Fruit fly (Drosophila melanogaster) whole organism, pupa: ENCODE data around the gene ClC-c.

Source experiments
- CG10348 ChIP-seq: fragments of 200-800 bp; sonication (Bioruptor generic); IDR thresholded peaks from 2 replicates; pipeline ENCODE4 v1.3.6; 2022; ENCODE audit warnings: missing biosample characterization, missing genetic modification characterization
- CG12605 ChIP-seq: fragments of 200-800 bp; sonication (Bioruptor generic); IDR thresholded peaks from 2 replicates; pipeline ENCODE4 v1.3.6; 2022; ENCODE audit warnings: missing biosample characterization, missing genetic modification characterization
- CG13204 ChIP-seq: fragments of 200-800 bp; sonication (Bioruptor generic); optimal IDR thresholded peaks from 2 replicates; lab custom pipeline; 2018; ENCODE audit warnings: missing biosample characterization, mild to moderate bottlenecking, missing genetic modification characterization, moderate library complexity
- CG14655 ChIP-seq: fragments of 200-800 bp; sonication (Bioruptor generic); optimal IDR thresholded peaks from 3 replicates; lab custom pipeline; 2017; ENCODE audit warnings: mild to moderate bottlenecking, missing biosample characterization, missing genetic modification reagents, missing genetic modification characterization
- CG15710 ChIP-seq: fragments of 200-800 bp; sonication (Bioruptor generic); optimal IDR thresholded peaks from 2 replicates; lab custom pipeline; 2018; ENCODE audit warnings: missing biosample characterization, mild to moderate bottlenecking, missing genetic modification characterization, moderate library complexity
- CG17806 ChIP-seq: fragments of 200-800 bp; sonication (Bioruptor generic); optimal IDR thresholded peaks from 2 replicates; lab custom pipeline; 2018; ENCODE audit warnings: missing biosample characterization, mild to moderate bottlenecking, missing genetic modification characterization, moderate library complexity
- CG32121 ChIP-seq: fragments of 200-800 bp; sonication (Bioruptor generic); IDR thresholded peaks from 2 replicates; pipeline ENCODE4 v1.3.6; 2022; ENCODE audit warnings: missing biosample characterization, missing genetic modification characterization
- CG34367 ChIP-seq: fragments of 200-800 bp; sonication (Bioruptor generic); optimal IDR thresholded peaks from 2 replicates; lab custom pipeline; 2018; ENCODE audit warnings: missing biosample characterization, mild to moderate bottlenecking, missing genetic modification characterization
- CG4496 ChIP-seq: fragments of 200-800 bp; sonication (Bioruptor generic); IDR thresholded peaks from 3 replicates; pipeline ENCODE4 v1.3.6; 2022; ENCODE audit warnings: missing biosample characterization, missing genetic modification characterization
- CG8159 ChIP-seq: fragments of 200-800 bp; sonication (Bioruptor generic); optimal IDR thresholded peaks from 3 replicates; lab custom pipeline; 2018; ENCODE audit warnings: missing biosample characterization, mild to moderate bottlenecking, missing genetic modification characterization, moderate library complexity
- CG8301 ChIP-seq: fragments of 200-800 bp; sonication (Bioruptor generic); optimal IDR thresholded peaks from 2 replicates; lab custom pipeline; 2018; ENCODE audit warnings: missing biosample characterization, mild to moderate bottlenecking, missing genetic modification characterization
- CG9948 ChIP-seq: fragments of 200-800 bp; sonication (Bioruptor generic); optimal IDR thresholded peaks from 2 replicates; lab custom pipeline; 2018; ENCODE audit warnings: missing biosample characterization, mild to moderate bottlenecking, missing genetic modification characterization, moderate library complexity
- D1 ChIP-seq: fragments of 200-800 bp; sonication (Bioruptor generic); optimal IDR thresholded peaks from 2 replicates; lab custom pipeline; 2018; ENCODE audit warnings: missing biosample characterization, mild to moderate bottlenecking, missing genetic modification characterization, moderate library complexity
- EcR ChIP-seq: fragments of 200-800 bp; sonication (Bioruptor generic); optimal IDR thresholded peaks from 3 replicates; lab custom pipeline; 2019; ENCODE audit warnings: missing biosample characterization, missing genetic modification characterization, mild to moderate bottlenecking, moderate library complexity, missing genetic modification reagents
- Ets98B ChIP-seq: fragments of 200-800 bp; sonication (Bioruptor generic); IDR thresholded peaks from 2 replicates; pipeline ENCODE4 v1.3.6; 2022; ENCODE audit warnings: missing biosample characterization, missing genetic modification characterization
- Pif1A ChIP-seq: fragments of 200-800 bp; sonication (Bioruptor generic); optimal IDR thresholded peaks from 3 replicates; lab custom pipeline; 2016; ENCODE audit warnings: missing biosample characterization, missing genetic modification characterization
- Pif1B ChIP-seq: fragments of 200-800 bp; sonication (Bioruptor generic); optimal IDR thresholded peaks from 3 replicates; lab custom pipeline; 2016; ENCODE audit warnings: missing biosample characterization, missing genetic modification characterization
- Snoo ChIP-seq: fragments of 200-800 bp; sonication (Bioruptor generic); optimal IDR thresholded peaks from 3 replicates; lab custom pipeline; 2017; ENCODE audit warnings: missing biosample characterization, mild to moderate bottlenecking, missing genetic modification characterization, inconsistent platforms
- fd96Ca ChIP-seq: fragments of 200-800 bp; sonication (Bioruptor generic); IDR thresholded peaks from 3 replicates; pipeline ENCODE4 v1.3.6; 2022; ENCODE audit warnings: missing biosample characterization, missing genetic modification characterization
- gl ChIP-seq: fragments of 200-800 bp; sonication (Bioruptor generic); optimal IDR thresholded peaks from 2 replicates; lab custom pipeline; 2018; ENCODE audit warnings: missing biosample characterization, mild to moderate bottlenecking, missing genetic modification characterization
- rn ChIP-seq: fragments of 200-800 bp; sonication (Bioruptor generic); IDR thresholded peaks from 2 replicates; pipeline ENCODE4 v1.3.6; 2022; ENCODE audit warnings: missing biosample characterization, missing genetic modification characterization

Gene ClC-c

DNA sequence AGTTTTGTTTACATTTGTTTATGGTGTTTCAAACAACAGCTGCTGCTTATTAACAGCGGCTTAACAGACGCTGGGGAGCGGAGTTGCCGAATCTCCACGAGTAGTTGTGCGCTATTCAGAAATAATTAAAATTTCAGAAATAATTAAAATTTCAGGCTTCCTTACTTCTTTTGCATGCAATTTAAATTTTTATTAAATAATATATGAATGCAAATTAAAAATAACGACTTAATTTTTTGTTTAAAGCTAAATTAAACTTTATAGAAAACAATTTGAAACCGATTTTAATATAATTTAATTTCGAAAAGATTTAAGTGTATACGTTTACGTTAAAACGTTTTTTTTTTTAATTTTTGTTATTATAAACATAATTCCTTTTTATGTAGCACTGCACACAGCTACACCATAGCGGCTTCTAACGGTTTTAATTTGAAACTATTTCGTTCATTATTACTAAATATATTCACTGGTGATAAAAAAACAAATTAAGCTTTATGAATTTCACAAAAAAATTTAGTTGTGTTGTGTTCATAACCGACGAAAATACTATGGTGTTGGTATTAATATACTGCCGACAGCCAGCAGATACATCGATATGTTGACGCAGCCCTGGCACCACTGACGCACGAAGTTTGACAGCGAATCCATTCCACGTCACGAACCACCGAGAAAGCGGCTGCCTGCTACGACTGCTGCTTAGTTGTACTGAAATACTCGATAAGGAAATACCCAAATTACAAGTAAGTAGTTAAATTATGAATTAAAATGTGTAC lies 38.9 kb downstream of the ClC-c start, which contains the start of gene SsRbeta:
TSS of gene SsRbeta (plus strand) at position 645 of the 773 bp plus-strand sequence.
- TF ChIP-seq CG14655 (no peak), fd96Ca (GFP tag; lab: Robert Waterston, UW) (no peak; the same call in 2 of the 3 replicates), CG32121 (GFP tag; lab: Robert Waterston, UW) (peak; percentile 21; the same call in 1 of the 2 replicates), CG12605 (GFP tag; lab: Robert Waterston, UW) (peak; percentile 7; the same call in 1 of the 2 replicates), rn (GFP tag; lab: Robert Waterston, UW) (peak; percentile 28; the same call in 1 of the 2 replicates), Pif1A (GFP tag; lab: Kevin White, UChicago) (no peak), Snoo (tag; lab: Kevin White, UChicago) (peak; percentile 23), CG15710 (tag; lab: Kevin White, UChicago) (no peak), D1 (tag; lab: Kevin White, UChicago) (peak; percentile 38), EcR (GFP tag; lab: Kevin White, UChicago) (no peak), gl (tag; lab: Kevin White, UChicago) (no peak), CG10348 (no peak), CG4496 (GFP tag; lab: Robert Waterston, UW) (peak; percentile 33; the same call in 2 of the 3 replicates), Ets98B (GFP tag; lab: Robert Waterston, UW) (peak; percentile 5; the same call in 1 of the 2 replicates), CG9948 (tag; lab: Kevin White, UChicago) (no peak), Pif1B (GFP tag; lab: Kevin White, UChicago) (no peak), CG13204 (GFP tag; lab: Kevin White, UChicago) (no peak), CG8159 (tag; lab: Kevin White, UChicago) (peak; percentile 2), CG34367 (no peak), CG17806 (no peak), CG8301 (no peak)

DNA sequence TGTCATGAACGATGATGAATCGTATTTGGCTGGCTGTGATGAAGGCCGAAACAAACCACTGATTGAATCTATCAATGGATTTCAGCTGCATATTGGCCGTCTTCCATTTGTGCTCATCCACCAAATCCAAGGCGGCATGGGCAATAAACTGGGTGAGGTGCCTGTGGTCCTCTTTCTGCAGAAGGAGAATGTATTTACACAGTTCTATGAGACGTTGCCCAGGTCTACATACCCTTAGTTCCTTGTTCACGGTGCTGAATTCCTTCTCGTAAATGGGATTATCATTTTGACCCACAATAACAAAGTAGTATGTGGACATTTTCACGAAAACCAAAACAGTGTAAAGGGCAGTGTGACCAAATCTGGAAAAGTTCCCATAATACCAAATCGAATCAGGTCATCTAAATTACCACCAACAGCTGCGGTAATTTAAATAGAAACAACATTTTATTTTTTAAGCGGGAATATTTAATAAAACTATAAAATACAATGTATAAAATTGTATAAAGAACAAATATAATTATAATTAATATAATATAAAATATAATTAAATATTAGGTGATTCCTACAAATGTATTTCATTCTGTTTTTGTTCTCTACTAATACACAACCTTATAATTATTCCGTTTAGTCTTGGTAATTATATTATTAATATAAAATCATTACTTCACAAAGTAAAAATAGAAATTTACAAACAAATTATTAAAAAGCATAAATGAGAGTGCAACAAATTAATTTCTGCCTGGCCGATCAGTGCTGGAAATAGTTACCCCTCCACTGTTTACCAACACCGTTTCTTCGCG lies 41.2 kb downstream of the ClC-c start, which contains the start of the genes Trs20 and elg1:
TSS of gene Trs20 (minus strand) at position 369 of the 803 bp plus-strand sequence.
TSS of gene elg1 (plus strand) at position 765 of the 803 bp plus-strand sequence.
- TF ChIP-seq EcR (GFP tag; lab: Kevin White, UChicago) (peak; percentile 27), Snoo (tag; lab: Kevin White, UChicago) (peak; percentile 49), Ets98B (GFP tag; lab: Robert Waterston, UW) (peak; percentile 10; the same call in 1 of the 2 replicates), CG15710 (tag; lab: Kevin White, UChicago) (peak; percentile 60), Pif1A (GFP tag; lab: Kevin White, UChicago) (no peak), CG17806 (peak; percentile 20), CG4496 (GFP tag; lab: Robert Waterston, UW) (no peak), CG14655 (no peak), CG9948 (tag; lab: Kevin White, UChicago) (peak; percentile 24), CG34367 (peak; percentile 23), CG32121 (GFP tag; lab: Robert Waterston, UW) (peak; percentile 40; the same call in 1 of the 2 replicates), CG12605 (GFP tag; lab: Robert Waterston, UW) (no peak; the same call in 1 of the 2 replicates)

DNA sequence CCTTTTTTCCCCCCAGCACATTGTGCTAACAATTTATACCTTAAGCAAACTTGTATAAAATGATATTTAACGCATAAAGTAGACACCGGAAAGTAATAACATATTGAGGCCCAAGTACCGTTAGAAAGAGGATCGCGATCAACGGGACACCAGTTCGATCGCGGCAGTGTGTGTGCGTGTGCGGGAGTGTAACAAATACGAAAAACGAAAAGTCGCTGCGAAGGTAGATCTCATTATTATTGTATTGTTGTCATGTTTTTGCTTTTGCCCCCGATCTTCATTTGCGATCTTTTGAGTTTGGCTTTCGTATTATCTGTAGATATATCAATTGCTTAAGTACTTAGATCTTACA lies 41.8 kb downstream of the ClC-c start:
- no peak for TF ChIP-seq CG32121 (GFP tag; lab: Robert Waterston, UW)
- no peak for TF ChIP-seq fd96Ca (GFP tag; lab: Robert Waterston, UW)
- TF ChIP-seq EcR (GFP tag; lab: Kevin White, UChicago) = no peak
- no peak for TF ChIP-seq CG12605 (GFP tag; lab: Robert Waterston, UW)
- TF ChIP-seq Ets98B (GFP tag; lab: Robert Waterston, UW) = no peak
- no peak for TF ChIP-seq gl (tag; lab: Kevin White, UChicago)
- no peak for TF ChIP-seq CG9948 (tag; lab: Kevin White, UChicago)
- no peak for TF ChIP-seq CG14655
- TF ChIP-seq CG4496 (GFP tag; lab: Robert Waterston, UW) = no peak
- no peak for TF ChIP-seq rn (GFP tag; lab: Robert Waterston, UW)
- no peak for TF ChIP-seq CG13204 (GFP tag; lab: Kevin White, UChicago)
- TF ChIP-seq CG8159 (tag; lab: Kevin White, UChicago) = no peak
- TF ChIP-seq CG15710 (tag; lab: Kevin White, UChicago) = no peak
- no peak for TF ChIP-seq CG10348
- no peak for TF ChIP-seq Pif1A (GFP tag; lab: Kevin White, UChicago)
- no peak for TF ChIP-seq CG34367
- no peak for TF ChIP-seq Pif1B (GFP tag; lab: Kevin White, UChicago)
- TF ChIP-seq Snoo (tag; lab: Kevin White, UChicago) = no peak
- TF ChIP-seq, all 21 proteins: peak for 0

DNA sequence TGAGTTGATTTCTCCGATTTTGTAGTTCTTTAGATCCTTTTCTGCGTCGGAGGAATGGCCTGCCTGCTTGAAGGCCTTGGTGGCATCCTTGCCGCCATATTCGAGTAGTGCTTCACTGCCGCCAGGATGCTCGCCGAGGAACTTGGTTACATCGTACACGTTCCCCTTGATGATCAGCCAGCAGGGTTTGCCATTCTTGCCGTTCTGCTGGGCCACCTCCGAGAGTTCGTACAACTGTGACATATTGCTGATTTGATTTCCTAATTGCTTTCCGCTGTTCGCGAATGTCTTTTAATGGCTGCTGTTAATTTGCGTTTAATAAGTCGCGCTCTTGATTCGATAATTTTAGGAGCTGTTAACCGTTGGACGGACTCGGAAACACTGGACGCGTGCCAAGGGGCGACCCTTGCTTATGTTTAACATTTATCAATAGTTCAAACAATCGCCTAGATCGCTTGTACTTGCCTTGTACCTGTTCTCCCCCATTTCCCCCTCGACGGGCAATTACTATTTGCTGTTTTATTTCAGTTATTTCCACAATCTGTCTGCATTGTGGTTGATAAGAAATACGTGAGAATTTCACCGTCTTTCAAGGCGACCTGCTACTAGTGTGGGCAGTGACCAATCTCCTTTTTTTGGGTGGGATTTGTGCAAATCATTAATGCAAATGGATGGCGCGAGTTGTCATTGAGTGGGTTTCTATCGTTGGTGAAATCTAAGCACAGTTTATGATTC lies 46.7 kb downstream of the ClC-c start:
- no peak for TF ChIP-seq Pif1A (GFP tag; lab: Kevin White, UChicago)
- TF ChIP-seq Snoo (tag; lab: Kevin White, UChicago) = no peak
- no peak for TF ChIP-seq D1 (tag; lab: Kevin White, UChicago)
- TF ChIP-seq Ets98B (GFP tag; lab: Robert Waterston, UW) = no peak
- no peak for TF ChIP-seq fd96Ca (GFP tag; lab: Robert Waterston, UW)
- no peak for TF ChIP-seq CG8159 (tag; lab: Kevin White, UChicago)
- TF ChIP-seq CG12605 (GFP tag; lab: Robert Waterston, UW) = no peak
- TF ChIP-seq CG8301 = no peak
